Worm (Caenorhabditis elegans): ENCODE data around the gene lex-1.

DNA sequence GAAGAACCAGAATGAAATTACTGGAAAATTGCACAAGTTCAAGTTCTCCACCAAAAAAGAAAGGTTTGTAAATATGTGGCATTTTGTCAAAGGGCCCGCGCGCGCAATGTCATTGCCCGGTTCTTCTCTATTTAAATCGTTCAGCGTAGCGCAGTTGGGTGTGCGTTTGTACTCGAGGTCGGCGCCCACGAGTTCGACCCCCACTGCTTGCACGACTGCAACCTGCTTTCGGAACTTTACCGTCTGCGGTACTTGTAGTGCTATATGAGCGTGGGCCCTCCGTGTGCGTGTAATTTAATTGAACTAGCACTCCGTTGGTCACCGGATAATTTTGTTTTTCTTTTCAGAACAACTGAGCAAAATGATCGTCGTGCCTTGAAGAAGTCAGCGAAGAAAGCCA lies 7.2 kb downstream of the lex-1 start:
- peak; percentile 89 for TF ChIP-seq F26F4.8 (GFP tag; conservative IDR thresholded peaks at IDR 0.05)
- TF ChIP-seq daf-12 (tag; optimal IDR thresholded peaks at IDR 0.05), result no peak
- no peak for TF ChIP-seq duxl-1 (tag; optimal IDR thresholded peaks at IDR 0.05; ENCODE audit: poor library complexity)
- peak in 1 of 2 experiments; percentile 61 for TF ChIP-seq lsy-2 (tag; optimal IDR thresholded peaks at IDR 0.05)
- TF ChIP-seq spr-1 (tag; optimal IDR thresholded peaks at IDR 0.05), result peak; percentile 73
- TF ChIP-seq pqm-1 (tag; optimal IDR thresholded peaks at IDR 0.05), result peak; percentile 14
- no peak for TF ChIP-seq ztf-11 (tag; optimal IDR thresholded peaks at IDR 0.05)
